Worm (Caenorhabditis elegans): Measurements from ENCODE around the gene srz-72.
"Not testable (repeated sequence)": the region's sequence is repeated elsewhere in the genome, so short reads cannot be mapped to it uniquely, and the experiment has no call there.

Gene srz-72

DNA sequence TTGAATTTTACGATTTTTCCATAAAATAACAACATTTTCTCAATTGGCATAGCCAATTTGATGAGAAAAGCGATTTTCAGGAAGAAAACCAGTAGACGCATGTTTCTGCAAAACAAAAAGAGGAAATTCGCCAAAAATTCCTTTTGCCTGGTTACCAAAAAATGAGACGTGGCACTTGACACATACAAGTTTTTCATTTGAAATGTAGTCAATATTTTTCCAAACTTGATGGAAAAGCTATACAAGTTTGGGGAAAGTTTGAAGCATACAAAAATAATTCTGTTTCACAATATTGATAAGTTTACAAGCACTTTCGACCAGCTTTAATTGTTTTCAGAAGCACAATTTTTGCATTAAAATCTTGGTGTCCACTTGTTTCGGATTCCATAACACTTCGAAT, 18.3 kb upstream of the srz-72 start, which contains the start of gene clec-191:
Gene clec-191, minus strand, starts transcription at position 101 of the 400 bp plus-strand sequence.
- TF ChIP-seq cnd-1 (tag; optimal IDR thresholded peaks at IDR 0.05) (no peak), elt-3 (tag; optimal IDR thresholded peaks at IDR 0.05) (no peak), nhr-76 (tag; optimal IDR thresholded peaks at IDR 0.05) (no peak), elt-1 (tag; optimal IDR thresholded peaks at IDR 0.05; ENCODE audit: borderline replicate concordance, insufficient read depth) (no peak), drap-1 (GFP tag; optimal IDR thresholded peaks at IDR 0.05) (no peak), flh-1 (GFP tag; optimal IDR thresholded peaks at IDR 0.05) (no peak), ces-1 (GFP tag; optimal IDR thresholded peaks at IDR 0.05) (no peak), ztf-11 (tag; optimal IDR thresholded peaks at IDR 0.05) (no peak), lin-13 (tag; optimal IDR thresholded peaks at IDR 0.05) (no peak), sptf-1 (tag; optimal IDR thresholded peaks at IDR 0.05) (no peak), unc-62 (GFP tag; optimal IDR thresholded peaks at IDR 0.05) (no peak), ceh-43 (GFP tag; optimal IDR thresholded peaks at IDR 0.05) (no peak), mep-1 (tag; optimal IDR thresholded peaks at IDR 0.05) (no peak), bed-3 (GFP tag; optimal IDR thresholded peaks at IDR 0.05) (no peak), mab-5 (tag; optimal IDR thresholded peaks at IDR 0.05) (no peak), nhr-237 (tag; optimal IDR thresholded peaks at IDR 0.05) (no peak)

DNA sequence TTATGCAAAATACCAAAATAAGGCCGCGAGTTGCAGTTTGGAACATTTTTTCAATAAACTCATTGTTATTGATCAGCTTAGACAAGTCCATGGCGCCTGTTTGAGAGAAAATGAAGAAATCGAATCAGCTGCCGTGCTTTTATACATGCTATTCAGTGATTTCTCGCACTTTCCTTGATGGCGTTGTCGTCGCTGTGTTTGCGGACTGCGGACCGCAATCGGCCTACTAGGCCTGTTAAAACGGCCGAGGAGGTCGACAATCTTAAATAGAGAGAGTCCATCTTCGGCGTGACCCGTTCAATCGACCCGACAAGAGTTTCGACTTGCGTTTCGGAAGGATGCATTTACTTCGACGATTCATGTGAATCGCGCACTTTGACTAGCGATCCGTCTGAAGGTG, 8.2 kb upstream of the srz-72 start, which contains the start of gene srz-75:
Gene srz-75, minus strand, starts transcription at position 101 of the 400 bp plus-strand sequence.
- TF ChIP-seq snpc-4 (tag; optimal IDR thresholded peaks at IDR 0.05) = no peak
- TF ChIP-seq tbx-8 (GFP tag; optimal IDR thresholded peaks at IDR 0.05) = no peak
- no peak for TF ChIP-seq flh-1 (GFP tag; optimal IDR thresholded peaks at IDR 0.05)
- TF ChIP-seq unc-39 (tag; optimal IDR thresholded peaks at IDR 0.05) = no peak
- no peak for TF ChIP-seq lsy-2 (tag; optimal IDR thresholded peaks at IDR 0.05)
- TF ChIP-seq bed-3 (GFP tag; optimal IDR thresholded peaks at IDR 0.05) = no peak

DNA sequence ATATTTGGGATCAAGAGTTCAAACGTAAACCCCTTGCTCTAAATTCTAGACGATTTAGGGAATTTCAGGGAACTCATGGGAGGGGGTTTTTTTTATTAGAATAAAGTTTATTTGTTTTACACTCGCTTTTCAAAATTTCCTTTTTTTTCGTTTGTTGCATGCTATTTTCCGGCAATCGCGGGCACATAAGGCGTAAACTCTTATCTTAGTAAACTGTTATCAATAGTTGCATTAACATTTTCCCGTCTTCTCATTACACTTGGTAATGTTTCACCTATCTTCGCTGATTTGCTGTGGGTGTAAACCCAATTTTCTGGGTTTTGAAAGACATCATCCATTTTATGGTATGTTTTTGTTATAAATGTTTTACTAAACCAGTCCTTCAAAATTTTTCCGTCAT, 5.1 kb upstream of the srz-72 start:
- TF ChIP-seq snpc-4 (tag; optimal IDR thresholded peaks at IDR 0.05) = no peak
- no peak for TF ChIP-seq nhr-12 (tag; optimal IDR thresholded peaks at IDR 0.05)
- TF ChIP-seq nhr-76 (tag; optimal IDR thresholded peaks at IDR 0.05) = no peak
- TF ChIP-seq nhr-28 (tag; optimal IDR thresholded peaks at IDR 0.05) = no peak

DNA sequence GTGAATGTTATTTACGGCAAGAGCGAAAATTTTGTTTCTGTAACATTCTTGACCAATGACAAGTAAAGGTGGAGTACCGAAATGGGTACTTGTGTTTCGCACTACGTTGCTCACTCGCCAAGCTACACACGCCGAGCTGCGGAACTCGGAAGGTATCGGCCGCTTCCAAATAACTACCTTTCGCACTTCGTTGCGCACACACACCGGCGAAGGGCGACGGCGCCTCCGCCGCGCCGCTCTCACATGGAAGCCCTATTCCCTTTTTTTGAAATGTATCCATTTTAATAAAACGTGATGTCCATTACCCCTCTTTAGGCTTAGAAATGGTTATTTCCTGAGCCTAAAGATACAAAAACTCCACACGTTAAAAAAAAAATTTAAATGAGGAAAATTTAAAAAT, 8.0 kb downstream of the srz-72 start:
- TF ChIP-seq tbx-8 (GFP tag; optimal IDR thresholded peaks at IDR 0.05) = no peak
- TF ChIP-seq mep-1 (tag; optimal IDR thresholded peaks at IDR 0.05) = no peak
- TF ChIP-seq unc-120 (tag; optimal IDR thresholded peaks at IDR 0.05; ENCODE audit: poor library complexity, severe bottlenecking) = no peak
- TF ChIP-seq cnd-1 (tag; optimal IDR thresholded peaks at IDR 0.05) = no peak
- no peak for TF ChIP-seq elt-3 (tag; optimal IDR thresholded peaks at IDR 0.05)
- TF ChIP-seq nhr-12 (tag; optimal IDR thresholded peaks at IDR 0.05) = no peak
- no peak for TF ChIP-seq unc-39 (tag; optimal IDR thresholded peaks at IDR 0.05)
- TF ChIP-seq blmp-1 (tag; optimal IDR thresholded peaks at IDR 0.05) = no peak
- no peak for TF ChIP-seq drap-1 (GFP tag; optimal IDR thresholded peaks at IDR 0.05)
- TF ChIP-seq M03D4.4 (tag; optimal IDR thresholded peaks at IDR 0.05) = no peak
- TF ChIP-seq lin-13 (tag; optimal IDR thresholded peaks at IDR 0.05) = no peak
- TF ChIP-seq ceh-43 (GFP tag; optimal IDR thresholded peaks at IDR 0.05) = no peak
- TF ChIP-seq lin-32 (GFP tag; optimal IDR thresholded peaks at IDR 0.05) = no peak
- no peak for TF ChIP-seq nhr-28 (tag; optimal IDR thresholded peaks at IDR 0.05)
- TF ChIP-seq hlh-1 (tag; optimal IDR thresholded peaks at IDR 0.05) = no peak
- TF ChIP-seq bed-3 (GFP tag; optimal IDR thresholded peaks at IDR 0.05) = no peak

DNA sequence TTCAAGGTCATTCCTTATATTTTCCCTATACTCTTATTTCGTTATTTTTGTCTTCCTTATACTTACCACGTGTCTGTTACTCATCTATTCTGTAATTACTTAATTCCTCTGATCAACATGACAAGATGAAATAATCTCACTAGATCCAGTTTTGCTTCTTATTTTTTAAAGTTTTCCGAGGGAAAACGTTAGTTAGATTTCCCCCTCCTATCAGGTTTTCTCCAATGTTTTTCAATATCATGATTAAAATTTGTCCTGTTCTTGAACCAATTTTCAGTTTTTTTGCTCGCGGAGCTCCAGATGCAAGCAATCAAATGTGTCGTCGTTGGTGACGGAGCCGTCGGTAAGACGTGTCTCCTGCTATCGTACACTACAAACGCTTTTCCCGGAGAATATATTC, 9.0 kb downstream of the srz-72 start, which contains the start of gene rac-2:
Gene rac-2, plus strand, starts transcription at position 301 of the 400 bp plus-strand sequence.
- TF ChIP-seq ham-2 (GFP tag; optimal IDR thresholded peaks at IDR 0.05); unc-120 (tag; optimal IDR thresholded peaks at IDR 0.05; ENCODE audit: poor library complexity, severe bottlenecking); sem-2 (GFP tag; optimal IDR thresholded peaks at IDR 0.05): not testable (repeated sequence)

DNA sequence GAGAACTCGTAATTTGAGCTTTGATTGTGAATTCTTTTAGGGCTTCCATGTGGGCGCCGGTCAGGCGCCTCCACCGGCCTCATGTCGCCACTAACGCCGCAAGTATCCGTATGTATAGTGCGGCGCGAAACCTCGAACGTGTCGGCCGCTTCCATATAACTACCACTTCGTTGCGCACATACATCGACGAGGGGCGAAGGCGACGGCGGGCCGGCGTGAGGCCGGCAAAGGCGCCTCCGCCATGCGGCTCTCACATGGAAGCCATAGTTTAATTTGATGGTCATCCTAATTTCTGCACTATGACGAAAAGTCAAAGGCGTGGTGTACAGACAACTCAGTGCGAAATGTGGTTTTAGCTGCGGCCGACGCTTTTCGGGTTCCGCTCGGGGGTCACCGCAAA, 11.2 kb downstream of the srz-72 start:
- TF ChIP-seq nhr-28 (tag; optimal IDR thresholded peaks at IDR 0.05) (no peak), ztf-11 (tag; optimal IDR thresholded peaks at IDR 0.05) (no peak), elt-1 (tag; optimal IDR thresholded peaks at IDR 0.05; ENCODE audit: borderline replicate concordance, insufficient read depth) (no peak), ces-1 (GFP tag; optimal IDR thresholded peaks at IDR 0.05) (no peak), hlh-1 (tag; optimal IDR thresholded peaks at IDR 0.05) (no peak), blmp-1 (tag; optimal IDR thresholded peaks at IDR 0.05) (no peak), sem-2 (GFP tag; optimal IDR thresholded peaks at IDR 0.05) (no peak), cnd-1 (tag; optimal IDR thresholded peaks at IDR 0.05) (no peak), unc-62 (GFP tag; optimal IDR thresholded peaks at IDR 0.05) (no peak), mls-2 (tag; optimal IDR thresholded peaks at IDR 0.05) (no peak), ham-2 (GFP tag; optimal IDR thresholded peaks at IDR 0.05) (no peak), nhr-237 (tag; optimal IDR thresholded peaks at IDR 0.05) (no peak), unc-120 (tag; optimal IDR thresholded peaks at IDR 0.05; ENCODE audit: poor library complexity, severe bottlenecking) (no peak), M03D4.4 (tag; optimal IDR thresholded peaks at IDR 0.05) (no peak), mab-5 (tag; optimal IDR thresholded peaks at IDR 0.05) (no peak), lin-32 (GFP tag; optimal IDR thresholded peaks at IDR 0.05) (no peak), bed-3 (GFP tag; optimal IDR thresholded peaks at IDR 0.05) (no peak), pha-4 (tag; optimal IDR thresholded peaks at IDR 0.05) (no peak), sptf-1 (tag; optimal IDR thresholded peaks at IDR 0.05) (no peak), unc-39 (tag; optimal IDR thresholded peaks at IDR 0.05) (no peak)
